Fruit fly (Drosophila melanogaster) whole organism, embryonic: Measurements from ENCODE around the gene CG5808.
A peak's percentile ranks its signal among the peaks of the same experiment; 100 is the strongest.

ENCODE experiments used
- Adf1 ChIP-seq: fragments of 200-800 bp; sonication (Bioruptor generic); IDR thresholded peaks from 2 replicates; pipeline ENCODE4 v1.3.6; 2022; ENCODE audit warnings: missing biosample characterization, missing genetic modification characterization
- BEAF-32 ChIP-seq: fragments of 200-800 bp; sonication (Bioruptor generic); optimal IDR thresholded peaks from 3 replicates; lab custom pipeline; 2017; ENCODE audit warnings: missing biosample characterization, missing genetic modification characterization, mild to moderate bottlenecking, moderate library complexity, missing genetic modification reagents
- Bteb2 ChIP-seq: fragments of 200-800 bp; sonication (Bioruptor generic); optimal IDR thresholded peaks from 2 replicates; lab custom pipeline; 2016; ENCODE audit warnings: missing biosample characterization, missing genetic modification characterization
- CG1024 ChIP-seq: fragments of 200-800 bp; sonication (Bioruptor generic); IDR thresholded peaks from 2 replicates; pipeline ENCODE4 v1.3.6; 2022; ENCODE audit warnings: missing biosample characterization, missing genetic modification characterization
- CG12104 ChIP-seq: fragments of 200-800 bp; sonication (Bioruptor generic); optimal IDR thresholded peaks from 3 replicates; lab custom pipeline; 2016; ENCODE audit warnings: missing biosample characterization, missing genetic modification characterization
- CG14014 ChIP-seq: fragments of 200-800 bp; sonication (Bioruptor generic); IDR thresholded peaks from 2 replicates; pipeline ENCODE4 v1.3.6; 2022; ENCODE audit warnings: missing biosample characterization, missing genetic modification characterization
- CG17328 ChIP-seq: fragments of 200-800 bp; sonication (Bioruptor generic); IDR thresholded peaks from 2 replicates; pipeline ENCODE4 v1.3.6; 2022; ENCODE audit warnings: missing biosample characterization, missing genetic modification characterization
- CG17385 ChIP-seq: fragments of 200-800 bp; sonication (Bioruptor generic); optimal IDR thresholded peaks from 3 replicates; lab custom pipeline; 2018; ENCODE audit warnings: missing biosample characterization, mild to moderate bottlenecking, missing genetic modification characterization
- CG18764 ChIP-seq: fragments of 200-800 bp; sonication (Bioruptor generic); optimal IDR thresholded peaks from 3 replicates; lab custom pipeline; 2016; ENCODE audit warnings: missing biosample characterization, missing genetic modification characterization
- CG2120 ChIP-seq: fragments of 200-800 bp; sonication (Bioruptor generic); optimal IDR thresholded peaks from 3 replicates; lab custom pipeline; 2016; ENCODE audit warnings: missing biosample characterization, missing genetic modification characterization
- CG2678 ChIP-seq: fragments of 200-800 bp; sonication (Bioruptor generic); optimal IDR thresholded peaks from 3 replicates; lab custom pipeline; 2019; ENCODE audit warnings: missing biosample characterization, mild to moderate bottlenecking, missing genetic modification characterization, moderate library complexity
- CG2712 ChIP-seq: fragments of 200-800 bp; optimal IDR thresholded peaks from 3 replicates; lab custom pipeline; 2019; ENCODE audit warnings: missing biosample characterization, mild to moderate bottlenecking, missing genetic modification characterization, moderate library complexity
- CG5953 ChIP-seq: fragments of 200-800 bp; sonication (Bioruptor generic); IDR thresholded peaks from 2 replicates; pipeline ENCODE4 v1.3.6; 2022; ENCODE audit warnings: missing biosample characterization, missing genetic modification characterization
- CG7786 ChIP-seq: fragments of 200-800 bp; sonication (Bioruptor generic); optimal IDR thresholded peaks from 2 replicates; lab custom pipeline; 2016; ENCODE audit warnings: missing biosample characterization, missing genetic modification characterization
- CG8089 ChIP-seq: fragments of 200-800 bp; sonication (Bioruptor generic); optimal IDR thresholded peaks from 3 replicates; lab custom pipeline; 2016; ENCODE audit warnings: missing biosample characterization, missing genetic modification characterization
- CG8290 ChIP-seq, 3 experiments: fragments of 200-800 bp; sonication (Bioruptor generic); optimal IDR thresholded peaks; 2 replicates each; lab custom pipeline; 2016 to 2019; ENCODE audit warnings: missing biosample characterization in 3 of 3, missing genetic modification characterization in 3 of 3, mild to moderate bottlenecking in 2 of 3, moderate library complexity in 1 of 3
- CoRest ChIP-seq: fragments of 200-800 bp; sonication (Bioruptor generic); optimal IDR thresholded peaks from 3 replicates; lab custom pipeline; 2018; ENCODE audit warnings: missing biosample characterization, mild to moderate bottlenecking, missing genetic modification characterization, moderate library complexity
- CrebB ChIP-seq: fragments of 200-800 bp; sonication (Bioruptor generic); optimal IDR thresholded peaks from 3 replicates; lab custom pipeline; 2018; ENCODE audit warnings: missing biosample characterization, mild to moderate bottlenecking, missing genetic modification characterization
- Dek ChIP-seq: fragments of 200-800 bp; sonication (Bioruptor generic); optimal IDR thresholded peaks from 3 replicates; lab custom pipeline; 2019; ENCODE audit warnings: missing biosample characterization, mild to moderate bottlenecking, missing genetic modification characterization, moderate library complexity
- Dip2 ChIP-seq: fragments of 200-800 bp; sonication (Bioruptor generic); IDR thresholded peaks from 2 replicates; pipeline ENCODE4 v1.3.6; 2022; ENCODE audit warnings: missing biosample characterization, missing genetic modification characterization
- Dll ChIP-seq: fragments of 200-800 bp; sonication (Bioruptor generic); IDR thresholded peaks from 4 replicates; pipeline ENCODE4 v1.3.6; 2022; ENCODE audit warnings: missing biosample characterization, missing genetic modification characterization; ENCODE audit not compliant: partially characterized antibody
- Eip74EF ChIP-seq, 2 experiments: fragments of 200-800 bp in 1 of 2; fragments of >200 bp in 1 of 2; sonication (Bioruptor generic) in 1 of 2; optimal IDR thresholded peaks; 2 replicates each; lab custom pipeline; 2017 to 2019; ENCODE audit warnings: missing biosample characterization in 2 of 2, missing genetic modification characterization in 2 of 2, mild to moderate bottlenecking in 1 of 2, moderate library complexity in 1 of 2
- Gug ChIP-seq: fragments of 200-800 bp; sonication (Bioruptor generic); IDR thresholded peaks from 4 replicates; pipeline ENCODE4 v1.3.6; 2022; ENCODE audit warnings: missing biosample characterization, missing genetic modification characterization
- Hsf ChIP-seq: fragments of 200-800 bp; sonication (Bioruptor generic); optimal IDR thresholded peaks from 3 replicates; lab custom pipeline; 2016; ENCODE audit warnings: missing biosample characterization, missing genetic modification characterization
- Meics ChIP-seq: fragments of 200-800 bp; sonication (Bioruptor generic); optimal IDR thresholded peaks from 2 replicates; lab custom pipeline; 2017; ENCODE audit warnings: missing biosample characterization, mild to moderate bottlenecking, missing genetic modification characterization
- Oaz ChIP-seq: fragments of 200-800 bp; sonication (Bioruptor generic); IDR thresholded peaks from 2 replicates; pipeline ENCODE4 v1.3.6; 2022; ENCODE audit warnings: missing biosample characterization, missing genetic modification characterization
- Optix ChIP-seq: fragments of 200-800 bp; sonication (Bioruptor generic); IDR thresholded peaks from 3 replicates; pipeline ENCODE4 v1.3.6; 2022; ENCODE audit warnings: missing biosample characterization, missing genetic modification characterization
- Ptx1 ChIP-seq: fragments of 200-800 bp; sonication (Bioruptor generic); IDR thresholded peaks from 2 replicates; pipeline ENCODE4 v1.3.6; 2022; ENCODE audit warnings: missing biosample characterization, missing genetic modification characterization
- Sin3A ChIP-seq: fragments of >200 bp; optimal IDR thresholded peaks from 2 replicates; lab custom pipeline; 2018
- Six4 ChIP-seq: fragments of 200-800 bp; sonication (Bioruptor generic); optimal IDR thresholded peaks from 2 replicates; lab custom pipeline; 2016; ENCODE audit warnings: missing biosample characterization, missing genetic modification characterization
- Stat92E ChIP-seq, 3 experiments: fragments of >200 bp in 2 of 3; fragments of 200-800 bp in 1 of 3; sonication (Bioruptor generic) in 1 of 3; optimal IDR thresholded peaks; 2 replicates each; lab custom pipeline; 2017 to 2019; ENCODE audit warnings: missing biosample characterization in 3 of 3, missing genetic modification characterization in 3 of 3, mild to moderate bottlenecking in 1 of 3, moderate library complexity in 1 of 3
- cg ChIP-seq: fragments of 200-800 bp; sonication (Bioruptor generic); optimal IDR thresholded peaks from 3 replicates; lab custom pipeline; 2019; ENCODE audit warnings: missing biosample characterization, mild to moderate bottlenecking, missing genetic modification characterization, moderate library complexity
- chm ChIP-seq: fragments of 200-800 bp; sonication (Bioruptor generic); IDR thresholded peaks from 2 replicates; pipeline ENCODE4 v1.3.6; 2022; ENCODE audit warnings: missing biosample characterization, missing genetic modification characterization
- en ChIP-seq: fragments of 200-800 bp; sonication (Bioruptor generic); optimal IDR thresholded peaks from 2 replicates; lab custom pipeline; 2016; ENCODE audit warnings: missing biosample characterization, missing genetic modification characterization
- ewg ChIP-seq: fragments of 200-800 bp; sonication (Bioruptor generic); optimal IDR thresholded peaks from 3 replicates; lab custom pipeline; 2017; ENCODE audit warnings: mild to moderate bottlenecking, missing biosample characterization, missing genetic modification reagents, missing genetic modification characterization
- fd3F ChIP-seq: fragments of 200-800 bp; sonication (Bioruptor generic); optimal IDR thresholded peaks from 2 replicates; lab custom pipeline; 2018; ENCODE audit warnings: missing biosample characterization, mild to moderate bottlenecking, missing genetic modification characterization, moderate library complexity
- fru ChIP-seq: fragments of >200 bp; optimal IDR thresholded peaks from 2 replicates; lab custom pipeline; 2017
- kni ChIP-seq: fragments of 200-800 bp; sonication (Bioruptor generic); optimal IDR thresholded peaks from 3 replicates; lab custom pipeline; 2017; ENCODE audit warnings: mild to moderate bottlenecking, missing biosample characterization, missing genetic modification reagents, missing genetic modification characterization
- lab ChIP-seq: fragments of 200-800 bp; sonication (Bioruptor generic); optimal IDR thresholded peaks from 3 replicates; lab custom pipeline; 2017; ENCODE audit warnings: missing biosample characterization, missing genetic modification characterization, mild to moderate bottlenecking, moderate library complexity, missing genetic modification reagents
- lilli ChIP-seq: fragments of 200-800 bp; sonication (Bioruptor generic); optimal IDR thresholded peaks from 3 replicates; lab custom pipeline; 2016; ENCODE audit warnings: missing biosample characterization, missing genetic modification characterization
- peb ChIP-seq: fragments of 200-800 bp; sonication (Bioruptor generic); IDR thresholded peaks from 2 replicates; pipeline ENCODE4 v1.3.6; 2022; ENCODE audit warnings: missing biosample characterization, missing genetic modification characterization
- pnt ChIP-seq: fragments of 200-800 bp; sonication (Bioruptor generic); optimal IDR thresholded peaks from 3 replicates; lab custom pipeline; 2016; ENCODE audit warnings: missing biosample characterization, missing genetic modification characterization
- ro ChIP-seq: fragments of 200-800 bp; sonication (Bioruptor generic); IDR thresholded peaks from 2 replicates; pipeline ENCODE4 v1.3.6; 2022; ENCODE audit warnings: missing biosample characterization, missing genetic modification characterization
- sob ChIP-seq: fragments of 200-800 bp; sonication (Bioruptor generic); IDR thresholded peaks from 2 replicates; pipeline ENCODE4 v1.3.6; 2022; ENCODE audit warnings: missing biosample characterization, missing genetic modification characterization
- sug ChIP-seq: fragments of 200-800 bp; optimal IDR thresholded peaks from 2 replicates; lab custom pipeline; 2019; ENCODE audit warnings: missing biosample characterization, mild to moderate bottlenecking, missing genetic modification characterization, moderate library complexity
- trem ChIP-seq: fragments of 200-800 bp; optimal IDR thresholded peaks from 3 replicates; lab custom pipeline; 2019; ENCODE audit warnings: missing biosample characterization, mild to moderate bottlenecking, missing genetic modification characterization, moderate library complexity
- twi ChIP-seq: fragments of 200-800 bp; optimal IDR thresholded peaks from 2 replicates; lab custom pipeline; 2019; ENCODE audit warnings: missing biosample characterization, mild to moderate bottlenecking, missing genetic modification characterization, moderate library complexity
- wdn ChIP-seq: fragments of 200-800 bp; sonication (Bioruptor generic); IDR thresholded peaks from 2 replicates; pipeline ENCODE4 v1.3.6; 2022; ENCODE audit warnings: missing biosample characterization, missing genetic modification characterization
- z ChIP-seq: fragments of 200-800 bp; sonication (Bioruptor generic); IDR thresholded peaks from 3 replicates; pipeline ENCODE4 v1.3.6; 2022; ENCODE audit warnings: missing biosample characterization, missing genetic modification characterization

CG5808 gene

dm6 chr3R:24768538-24769401, 48.0 kb downstream of the CG5808 start, which contains the start of gene CG13631 (continued):
- peak; percentile 79 for TF ChIP-seq CG1024 (GFP tag; lab: Robert Waterston, UW)
- TF ChIP-seq Optix = peak; percentile 95
- peak; percentile 94 for TF ChIP-seq trem (tag; lab: Kevin White, UChicago)
- peak; percentile 44 for TF ChIP-seq cg (GFP tag; lab: Kevin White, UChicago)
- peak; percentile 89 for TF ChIP-seq CG17385 (GFP tag; lab: Kevin White, UChicago)
- TF ChIP-seq CG14014 (GFP tag; lab: Robert Waterston, UW) = peak; percentile 72
- peak; percentile 90 for TF ChIP-seq ro (GFP tag; lab: Robert Waterston, UW)
- TF ChIP-seq Dip2 (GFP tag; lab: Robert Waterston, UW) = 0 out of 2 replicates have a peak, but pooled peaks have one; percentile 17
- TF ChIP-seq Six4 (GFP tag; lab: Kevin White, UChicago) = peak; percentile 96
- peak; percentile 76 for TF ChIP-seq CrebB (tag; lab: Kevin White, UChicago)
- TF ChIP-seq CG18764 (GFP tag; lab: Kevin White, UChicago) = peak; percentile 90
- no peak for TF ChIP-seq fru (lab: Kevin White, UChicago)
- TF ChIP-seq CoRest = peak; percentile 97
- peak; percentile 71 for TF ChIP-seq sug
- peak; percentile 91 for TF ChIP-seq CG17328 (GFP tag; lab: Robert Waterston, UW)
- no peak for TF ChIP-seq Sin3A (lab: Kevin White, UChicago)
- peak; percentile 90 for TF ChIP-seq CG12104 (GFP tag; lab: Kevin White, UChicago)
- TF ChIP-seq Dll (GFP tag; lab: Robert Waterston, UW) = no peak
- TF ChIP-seq Oaz = peak; percentile 77
- TF ChIP-seq CG2712 = peak; percentile 98
- peak in 1 of 3 experiments; percentile 94 for TF ChIP-seq Stat92E (GFP tag; optimal IDR thresholded peaks at IDR 0.05; lab: Kevin White, UChicago)
- TF ChIP-seq Gug = peak; percentile 88; the same call in 3 of the 4 replicates
- TF ChIP-seq Adf1 (GFP tag; lab: Robert Waterston, UW) = peak; percentile 87
- TF ChIP-seq ewg (GFP tag; lab: Kevin White, UChicago) = peak; percentile 96
- TF ChIP-seq CG5953 = peak; percentile 94
- no peak for TF ChIP-seq fd3F (GFP tag; lab: Kevin White, UChicago)
- peak; percentile 95 for TF ChIP-seq CG8089 (GFP tag; lab: Kevin White, UChicago)
- no peak for TF ChIP-seq BEAF-32
- TF ChIP-seq CG2120 (GFP tag; lab: Kevin White, UChicago) = peak; percentile 21
- TF ChIP-seq lilli (GFP tag; lab: Kevin White, UChicago) = peak; percentile 81
- peak; percentile 68; the same call in 1 of the 2 replicates for TF ChIP-seq chm
- peak; percentile 96 for TF ChIP-seq CG2678 (tag; lab: Kevin White, UChicago)
- TF ChIP-seq kni (GFP tag; lab: Kevin White, UChicago) = peak; percentile 86
- TF ChIP-seq sob (GFP tag; lab: Robert Waterston, UW) = peak; percentile 77
- TF ChIP-seq Meics (GFP tag; lab: Kevin White, UChicago) = peak; percentile 68
- TF ChIP-seq Dek (tag; lab: Kevin White, UChicago) = peak; percentile 75
- peak; percentile 86 for TF ChIP-seq lab (GFP tag; lab: Kevin White, UChicago)
- TF ChIP-seq CG8290 (GFP tag; optimal IDR thresholded peaks at IDR 0.05; lab: Kevin White, UChicago) = peak; percentile 89
- peak; percentile 17 to 90 for TF ChIP-seq CG8290 (tag; optimal IDR thresholded peaks at IDR 0.05; lab: Kevin White, UChicago)
- peak; percentile 94 for TF ChIP-seq Ptx1 (GFP tag; lab: Robert Waterston, UW)
- TF ChIP-seq en (GFP tag; lab: Kevin White, UChicago) = peak; percentile 91
- TF ChIP-seq z (GFP tag; lab: Robert Waterston, UW) = no peak; the same call in 2 of the 3 replicates
- peak; percentile 95 for TF ChIP-seq peb
- TF ChIP-seq Hsf (GFP tag; lab: Kevin White, UChicago) = peak; percentile 96
- TF ChIP-seq Eip74EF (GFP tag; optimal IDR thresholded peaks at IDR 0.05; lab: Kevin White, UChicago) = peak in 1 of 2 experiments; percentile 96
- TF ChIP-seq CG7786 (GFP tag; lab: Kevin White, UChicago) = peak; percentile 88
- peak; percentile 85 for TF ChIP-seq Bteb2 (GFP tag; lab: Kevin White, UChicago)
- TF ChIP-seq wdn (GFP tag; lab: Robert Waterston, UW) = 0 out of 2 replicates have a peak, but pooled peaks have one; percentile 51
- peak; percentile 93 for TF ChIP-seq twi (tag; lab: Kevin White, UChicago)
- TF ChIP-seq pnt (GFP tag; lab: Kevin White, UChicago) = peak; percentile 97
